Worm (Caenorhabditis elegans) whole organism, young adult: ENCODE measurements around the gene msrp-4.

Experiments
- C17E4.6 ChIP-seq: fragments of 200-800 bp; sonication (Bioruptor generic); IDR thresholded peaks from 2 replicates; pipeline ENCODE4 v1.3.6; 2022; ENCODE audit warnings: missing genetic modification reagents, missing genetic modification characterization, missing compliant biosample characterization
- F55B11.4 ChIP-seq: sonication (generic microtip); optimal IDR thresholded peaks from 2 replicates; lab custom pipeline; 2016; ENCODE audit warnings: missing compliant biosample characterization, missing genetic modification characterization, borderline replicate concordance; ENCODE audit not compliant: insufficient read depth
- cebp-2 ChIP-seq: fragments of 200-800 bp; sonication (Bioruptor generic); IDR thresholded peaks from 2 replicates; pipeline ENCODE4 v1.3.6; 2022; ENCODE audit warnings: missing genetic modification characterization, missing compliant biosample characterization
- ceh-40 ChIP-seq: fragments of 200-800 bp; sonication (Bioruptor generic); IDR thresholded peaks from 2 replicates; pipeline ENCODE4 v1.3.6; 2022; ENCODE audit warnings: missing genetic modification characterization, missing compliant biosample characterization
- him-1 ChIP-seq: sonication (generic microtip); optimal IDR thresholded peaks from 2 replicates; lab custom pipeline; 2016; ENCODE audit warnings: missing genotype, missing genetic modification reagents, missing genetic modification characterization, missing compliant biosample characterization
- madf-8 ChIP-seq: fragments of 200-800 bp; sonication (Bioruptor generic); conservative IDR thresholded peaks from 2 replicates; pipeline ENCODE4 v1.3.6; 2022; ENCODE audit warnings: missing genetic modification reagents, missing genetic modification characterization, missing compliant biosample characterization

ce11 chrII:812917-813316 lies 9.7 kb downstream of the msrp-4 start, which contains the start of gene F46F5.5:
- no peak for TF ChIP-seq F55B11.4 (tag; lab: Kevin White, UChicago)
- no peak for TF ChIP-seq cebp-2 (GFP tag; lab: Robert Waterston, UW)
- TF ChIP-seq C17E4.6 (GFP tag; lab: Robert Waterston, UW) = no peak
- no peak for TF ChIP-seq madf-8 (GFP tag; lab: Robert Waterston, UW)
- no peak for TF ChIP-seq ceh-40 (GFP tag; lab: Robert Waterston, UW)
- TF ChIP-seq him-1 (tag; lab: Kevin White, UChicago) = no peak
